Worm (Caenorhabditis elegans) whole organism, L3 larva: ENCODE data around the gene F14D7.9.

Source experiments
- egl-27 ChIP-seq: sonication (generic microtip); optimal IDR thresholded peaks from 4 replicates; lab custom pipeline; 2017; ENCODE audit warnings: missing biosample characterization, missing genetic modification reagents, missing genetic modification characterization
- fkh-10 ChIP-seq: sonication (generic microtip); optimal IDR thresholded peaks from 2 replicates; lab custom pipeline; 2017; ENCODE audit warnings: missing biosample characterization, missing genetic modification reagents, missing genetic modification characterization

ce11 chrV:14283241-14283640 lies 11.3 kb upstream of the F14D7.9 start, which contains the start of gene F40G12.10:
- TF ChIP-seq egl-27, result no peak
- TF ChIP-seq fkh-10 (GFP tag; lab: Kevin White, UChicago), result no peak
